Worm (Caenorhabditis elegans): ENCODE results near the gene C53A3.1.

ce11 chrV:5768292-5768695 lies 8.3 kb upstream of the C53A3.1 start:
- TF ChIP-seq egl-13 (tag; optimal IDR thresholded peaks at IDR 0.05) (no peak), ceh-88 (GFP tag; IDR thresholded peaks at IDR 0.05) (no peak), nhr-12 (tag; optimal IDR thresholded peaks at IDR 0.05) (no peak), unc-62 (GFP tag; optimal IDR thresholded peaks at IDR 0.05) (no peak), nhr-11 (tag; optimal IDR thresholded peaks at IDR 0.05) (no peak)

Data from whole organism, L1 larva.